Worm (Caenorhabditis elegans) whole organism, late embryonic: ENCODE measurements around the gene C33C12.11.

Experiments used
- C38D4.7 ChIP-seq: fragments of 200-800 bp; sonication (Bioruptor generic); optimal IDR thresholded peaks from 2 replicates; lab custom pipeline; 2018; ENCODE audit warnings: mild to moderate bottlenecking, missing genetic modification characterization, moderate library complexity, missing compliant biosample characterization
- ama-1 ChIP-seq: fragments of 150-350 bp; optimal IDR thresholded peaks from 2 replicates; lab custom pipeline; 2014
- ceh-19 ChIP-seq: fragments of 200-800 bp; sonication (Bioruptor generic); optimal IDR thresholded peaks from 2 replicates; lab custom pipeline; 2018; ENCODE audit warnings: mild to moderate bottlenecking, missing genetic modification characterization, missing compliant biosample characterization
- ceh-31 ChIP-seq: sonication (generic microtip); optimal IDR thresholded peaks from 2 replicates; lab custom pipeline; 2016; ENCODE audit warnings: missing genetic modification characterization, missing compliant biosample characterization
- ets-4 ChIP-seq: sonication (generic microtip); optimal IDR thresholded peaks from 2 replicates; lab custom pipeline; 2016; ENCODE audit warnings: missing genetic modification characterization, missing compliant biosample characterization
- pat-9 ChIP-seq: fragments of 200-800 bp; sonication (Bioruptor generic); optimal IDR thresholded peaks from 2 replicates; lab custom pipeline; 2018; ENCODE audit warnings: mild to moderate bottlenecking, missing genetic modification characterization, moderate library complexity, missing compliant biosample characterization
- ref-2 ChIP-seq: sonication (generic microtip); optimal IDR thresholded peaks from 2 replicates; lab custom pipeline; 2016; ENCODE audit warnings: missing genetic modification characterization, missing compliant biosample characterization

DNA sequence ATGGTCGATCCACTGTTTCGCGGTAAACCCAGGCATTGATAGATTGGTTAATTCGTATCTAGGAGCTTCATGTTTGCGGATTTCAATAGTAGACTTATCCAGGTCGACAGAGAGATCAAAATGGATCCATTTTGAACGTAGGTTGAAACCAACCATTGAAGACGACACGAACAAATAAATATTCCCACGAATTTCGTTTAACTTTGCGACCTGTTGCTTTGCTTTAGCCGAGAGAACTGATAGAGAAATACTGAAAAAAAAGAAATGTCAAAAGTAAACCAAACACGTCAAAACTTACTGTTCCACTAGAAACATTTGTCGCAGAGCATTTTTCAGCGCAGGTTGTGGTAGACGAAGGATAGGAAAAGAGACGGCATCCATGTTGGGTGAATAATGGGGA, 4.7 kb upstream of the C33C12.11 start, which contains the start of gene fbxb-38:
- TF ChIP-seq ref-2 (tag; lab: Kevin White, UChicago): no peak
- TF ChIP-seq ets-4: no peak
- no peak for TF ChIP-seq ceh-31 (tag; lab: Kevin White, UChicago)
- no peak for TF ChIP-seq C38D4.7 (GFP tag; lab: Kevin White, UChicago)
- no peak for TF ChIP-seq ceh-19 (GFP tag; lab: Kevin White, UChicago)
- no peak for TF ChIP-seq pat-9 (tag; lab: Kevin White, UChicago)
- no peak for TF ChIP-seq ama-1
